Fruit fly (Drosophila melanogaster): ENCODE measurements around the gene CG14316.

CG14316 gene

DNA sequence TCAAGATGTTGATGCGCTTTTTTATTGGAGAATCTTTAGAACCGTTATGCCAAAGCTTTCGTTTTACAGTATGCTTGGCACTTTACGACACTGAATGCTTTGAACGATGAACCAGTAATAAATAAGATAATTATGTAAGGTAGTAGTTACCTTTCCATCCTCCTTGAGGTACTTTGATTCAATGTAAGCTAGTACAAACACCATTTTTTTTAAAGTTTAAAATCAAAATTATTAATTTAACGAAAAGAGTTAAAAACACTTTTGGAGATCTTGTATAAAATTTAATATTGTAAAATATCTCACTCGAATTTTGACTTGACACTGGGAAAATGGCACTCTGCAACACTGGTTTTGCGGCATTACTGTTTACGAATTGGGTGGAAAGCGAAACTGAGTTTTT, 33.5 kb downstream of the CG14316 start, which contains the start of the genes Arp5 and CG7208 (continued):
- peak; percentile 65 for TF ChIP-seq CG8924 (tag; optimal IDR thresholded peaks at IDR 0.05)
- no peak for TF ChIP-seq hb (GFP tag; IDR thresholded peaks at IDR 0.05; ENCODE audit: partially characterized antibody)
- TF ChIP-seq Nf-YC (tag; optimal IDR thresholded peaks at IDR 0.05), result peak; percentile 65
- TF ChIP-seq Nf-YA (GFP tag; IDR thresholded peaks at IDR 0.05), result 0 out of 2 replicates have a peak, but pooled peaks have one; percentile 51
- no peak for TF ChIP-seq zen2 (GFP tag; IDR thresholded peaks at IDR 0.05; ENCODE audit: partially characterized antibody)
- 0 out of 2 replicates have a peak, but pooled peaks have one; percentile 31 for TF ChIP-seq ara (GFP tag; IDR thresholded peaks at IDR 0.05)
- TF ChIP-seq CrebB (tag; optimal IDR thresholded peaks at IDR 0.05), result peak; percentile 9
- peak; percentile 69 for TF ChIP-seq CG13123 (GFP tag; optimal IDR thresholded peaks at IDR 0.05)
- TF ChIP-seq sens (GFP tag), result peak; percentile 95
- TF ChIP-seq CG8290 (GFP tag; optimal IDR thresholded peaks at IDR 0.05), result peak; percentile 66
- TF ChIP-seq CG8290 (tag; optimal IDR thresholded peaks at IDR 0.05), result peak in 1 of 2 experiments; percentile 34
- 0 out of 3 replicates have a peak, but pooled peaks have one; percentile 13 for TF ChIP-seq CG14050 (GFP tag; IDR thresholded peaks at IDR 0.05)
- TF ChIP-seq Abd-B (GFP tag; optimal IDR thresholded peaks at IDR 0.05), result peak; percentile 85
- peak; percentile 40; the same call in 1 of the 2 replicates for TF ChIP-seq CG17328 (GFP tag; IDR thresholded peaks at IDR 0.05)
- TF ChIP-seq Dfd (GFP tag; optimal IDR thresholded peaks at IDR 0.05), result no peak
- no peak for TF ChIP-seq CG6813 (GFP tag; optimal IDR thresholded peaks at IDR 0.05)
- TF ChIP-seq HLH54F (GFP tag; optimal IDR thresholded peaks at IDR 0.05), result peak; percentile 57
- TF ChIP-seq Camta (GFP tag; optimal IDR thresholded peaks at IDR 0.05), result peak; percentile 70
- peak; percentile 70 for TF ChIP-seq Ets97D (GFP tag; optimal IDR thresholded peaks at IDR 0.05)
- TF ChIP-seq BEAF-32 (GFP tag; optimal IDR thresholded peaks at IDR 0.05), result peak; percentile 41
- no peak for TF ChIP-seq Vsx1 (GFP tag; optimal IDR thresholded peaks at IDR 0.05)
- TF ChIP-seq toy (GFP tag; IDR thresholded peaks at IDR 0.05), result no peak
- no peak for TF ChIP-seq CG4360 (GFP tag; IDR thresholded peaks at IDR 0.05)
- peak; percentile 69 for TF ChIP-seq CG13894 (tag; optimal IDR thresholded peaks at IDR 0.05)
- TF ChIP-seq CG12299 (tag; optimal IDR thresholded peaks at IDR 0.05), result peak; percentile 55
- peak; percentile 71 for TF ChIP-seq fd3F (GFP tag; optimal IDR thresholded peaks at IDR 0.05)
- peak; percentile 6 for TF ChIP-seq CTCF (GFP tag; optimal IDR thresholded peaks at IDR 0.05)
- TF ChIP-seq Poxn (GFP tag; IDR thresholded peaks at IDR 0.05), result no peak
- peak; percentile 40 to 61 for TF ChIP-seq chif (GFP tag; optimal IDR thresholded peaks at IDR 0.05)
- peak; percentile 5 for TF ChIP-seq salm (tag; optimal IDR thresholded peaks at IDR 0.05)
- TF ChIP-seq insv (GFP tag; optimal IDR thresholded peaks at IDR 0.05), result peak in 1 of 2 experiments; percentile 20
- peak; percentile 59 for TF ChIP-seq NFAT (GFP tag; IDR thresholded peaks at IDR 0.05)
- no peak for TF ChIP-seq da (GFP tag; optimal IDR thresholded peaks at IDR 0.05)
- TF ChIP-seq CG7987 (GFP tag; optimal IDR thresholded peaks at IDR 0.05), result peak; percentile 15
- peak; percentile 56; the same call in 1 of the 2 replicates for TF ChIP-seq Atf6 (GFP tag; IDR thresholded peaks at IDR 0.05)
- TF ChIP-seq CG12071 (GFP tag; optimal IDR thresholded peaks at IDR 0.05), result no peak
- TF ChIP-seq bbx (GFP tag; IDR thresholded peaks at IDR 0.05; ENCODE audit: partially characterized antibody), result 0 out of 2 replicates have a peak, but pooled peaks have one; percentile 12
- peak; percentile 52 for TF ChIP-seq CG18764 (GFP tag; optimal IDR thresholded peaks at IDR 0.05)
- TF ChIP-seq CG17186 (GFP tag; optimal IDR thresholded peaks at IDR 0.05), result no peak
- no peak for TF ChIP-seq peb (GFP tag; IDR thresholded peaks at IDR 0.05)
- TF ChIP-seq slp2 (GFP tag; optimal IDR thresholded peaks at IDR 0.05), result peak; percentile 44
- peak; percentile 56 for TF ChIP-seq lbe (GFP tag; optimal IDR thresholded peaks at IDR 0.05)
- peak in 1 of 2 experiments; percentile 70 for TF ChIP-seq bsh (GFP tag; optimal IDR thresholded peaks at IDR 0.05)
- peak; percentile 73 for TF ChIP-seq CG12155 (GFP tag; optimal IDR thresholded peaks at IDR 0.05)
- 0 out of 3 replicates have a peak, but pooled peaks have one; percentile 22 for TF ChIP-seq CG2889 (GFP tag; IDR thresholded peaks at IDR 0.05)
- peak; percentile 42 for TF ChIP-seq Atf3 (GFP tag; optimal IDR thresholded peaks at IDR 0.05)
- peak; percentile 0 for TF ChIP-seq en (GFP tag; optimal IDR thresholded peaks at IDR 0.05)
- TF ChIP-seq CG3847 (GFP tag; IDR thresholded peaks at IDR 0.05), result peak; percentile 81
- peak in 1 of 3 experiments; percentile 51 for TF ChIP-seq lola (GFP tag; optimal IDR thresholded peaks at IDR 0.05)
- peak; percentile 72 to 85 for TF ChIP-seq dpn (GFP tag; optimal IDR thresholded peaks at IDR 0.05)
- TF ChIP-seq CG31365 (tag; optimal IDR thresholded peaks at IDR 0.05), result no peak

Data from whole organism, embryonic.